Fruit fly (Drosophila melanogaster): ENCODE measurements around the gene Sgsh.

Sgsh gene

DNA sequence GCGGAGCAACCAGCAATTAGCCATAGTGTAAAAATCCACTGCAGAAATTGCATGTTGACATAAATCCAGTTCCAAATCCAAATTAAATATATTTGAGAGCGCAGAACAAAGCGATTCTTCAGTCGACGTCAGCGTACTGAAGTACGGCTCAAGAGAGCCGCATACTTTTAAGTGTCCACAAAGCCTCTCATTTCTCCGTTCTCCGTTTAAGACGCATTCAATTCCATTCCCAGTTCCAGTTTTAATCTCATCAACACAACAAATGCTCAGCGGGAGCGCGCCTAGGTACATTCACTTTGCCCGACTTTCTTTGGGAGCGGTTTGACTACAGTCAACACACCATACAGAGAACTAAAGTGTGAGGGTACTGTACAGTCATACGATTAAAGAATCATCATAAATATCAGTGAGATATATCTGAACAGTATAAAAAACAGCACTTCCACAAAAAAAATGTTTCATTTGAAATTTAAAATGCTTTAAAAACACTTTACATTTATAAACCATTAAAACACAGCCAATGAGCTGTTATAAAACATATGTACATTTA is at the start of gene Sgsh:
Gene Sgsh, minus strand, starts transcription at position 141 of the 550 bp plus-strand sequence.
- TF ChIP-seq pan (optimal IDR thresholded peaks at IDR 0.05), result no peak
- no peak for TF ChIP-seq CG8478 (optimal IDR thresholded peaks at IDR 0.05)
- no peak for TF ChIP-seq psq (optimal IDR thresholded peaks at IDR 0.05)
- no peak for TF ChIP-seq EcR (GFP tag; optimal IDR thresholded peaks at IDR 0.05)
- TF ChIP-seq Dll (optimal IDR thresholded peaks at IDR 0.05), result no peak
- no peak for TF ChIP-seq usp (GFP tag; optimal IDR thresholded peaks at IDR 0.05)

DNA sequence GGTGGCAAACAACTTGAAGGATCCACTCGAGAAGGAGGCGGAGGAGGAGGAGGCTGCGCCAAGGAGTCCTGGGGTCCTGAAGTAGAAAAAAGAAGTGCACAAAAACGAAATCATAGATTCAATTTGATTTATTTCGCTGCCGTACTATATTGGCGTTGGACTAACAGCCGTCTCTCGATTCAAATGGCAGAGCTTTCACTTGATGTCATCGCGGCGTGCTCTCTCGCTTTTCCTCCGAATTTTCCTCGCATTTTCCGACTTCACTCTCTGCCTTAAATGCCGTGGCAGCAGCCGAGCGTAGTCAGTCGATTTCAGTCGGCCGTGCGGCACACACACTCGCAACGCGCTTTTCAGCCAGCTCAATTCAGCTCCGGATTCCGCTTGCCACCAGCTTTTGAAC is 37.2 kb upstream of the Sgsh start, which contains the start of gene CG43732:
Gene CG43732, plus strand, starts transcription at position 301 of the 400 bp plus-strand sequence.
- TF ChIP-seq EcR (GFP tag; optimal IDR thresholded peaks at IDR 0.05) (no peak), usp (GFP tag; optimal IDR thresholded peaks at IDR 0.05) (no peak), Dll (optimal IDR thresholded peaks at IDR 0.05) (no peak), CG8478 (optimal IDR thresholded peaks at IDR 0.05) (no peak), psq (optimal IDR thresholded peaks at IDR 0.05) (no peak), pan (optimal IDR thresholded peaks at IDR 0.05) (no peak)

DNA sequence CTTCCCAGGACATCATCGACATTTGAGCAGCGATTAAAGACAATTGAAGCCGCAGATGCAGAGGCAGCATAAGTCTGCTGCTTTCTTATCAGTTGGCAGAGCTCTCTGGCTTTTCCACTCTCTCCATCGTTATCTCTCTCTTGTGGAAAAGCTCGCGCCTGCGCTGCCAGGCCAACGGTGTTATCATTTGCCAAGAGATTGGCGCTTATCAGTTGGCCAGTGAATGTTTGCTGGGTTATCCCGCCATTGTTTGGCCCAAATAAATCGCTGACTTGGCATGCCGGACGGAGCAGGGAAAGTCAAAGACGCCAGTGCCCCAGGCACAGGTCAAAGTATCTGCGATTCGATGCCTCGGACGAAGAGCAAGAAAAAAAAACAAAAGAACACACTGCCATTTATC is 36.4 kb upstream of the Sgsh start:
- TF ChIP-seq usp (GFP tag; optimal IDR thresholded peaks at IDR 0.05) (no peak), psq (optimal IDR thresholded peaks at IDR 0.05) (no peak), CG8478 (optimal IDR thresholded peaks at IDR 0.05) (no peak), Dll (optimal IDR thresholded peaks at IDR 0.05) (no peak), EcR (GFP tag; optimal IDR thresholded peaks at IDR 0.05) (no peak), pan (optimal IDR thresholded peaks at IDR 0.05) (no peak)

DNA sequence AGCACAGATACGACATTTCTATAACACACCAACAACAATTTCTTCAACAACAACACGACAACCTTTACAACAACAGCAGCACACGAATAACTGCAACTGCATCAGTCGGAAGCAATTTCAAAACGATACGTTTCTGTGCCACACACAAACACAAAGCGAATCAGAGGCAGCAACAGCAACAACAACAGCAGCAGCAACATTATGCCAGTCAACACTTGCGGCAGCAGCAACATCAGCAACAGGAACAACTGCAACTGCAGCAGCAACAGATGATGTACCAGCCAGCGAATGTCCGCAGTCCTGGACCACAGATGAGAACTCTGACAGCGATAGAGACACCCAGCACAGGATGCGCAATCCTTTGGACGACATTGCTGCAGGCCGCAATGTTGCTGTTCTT is 34.6 kb upstream of the Sgsh start:
- TF ChIP-seq psq (optimal IDR thresholded peaks at IDR 0.05), result no peak
- TF ChIP-seq EcR (GFP tag; optimal IDR thresholded peaks at IDR 0.05), result no peak
- TF ChIP-seq Dll (optimal IDR thresholded peaks at IDR 0.05), result no peak
- TF ChIP-seq CG8478 (optimal IDR thresholded peaks at IDR 0.05), result no peak
- TF ChIP-seq usp (GFP tag; optimal IDR thresholded peaks at IDR 0.05), result no peak

DNA sequence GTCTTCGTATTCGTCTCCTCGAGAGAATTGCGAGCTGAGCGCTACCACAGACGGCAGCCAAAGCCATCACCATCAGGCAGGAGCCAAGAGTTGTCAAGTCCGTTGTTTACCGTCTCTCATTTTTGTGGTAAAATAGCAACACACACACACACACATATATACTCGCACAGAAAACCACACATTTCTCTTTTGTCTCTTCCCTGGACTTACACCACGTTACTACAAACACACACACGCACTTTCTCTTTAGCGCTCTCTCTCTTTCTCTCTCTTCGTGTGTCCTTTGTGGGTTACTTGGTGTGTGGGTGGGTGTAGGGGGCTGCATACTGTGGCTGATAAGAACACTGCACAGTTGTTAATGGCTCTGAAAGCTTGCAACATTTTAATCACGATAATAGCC is 19.0 kb upstream of the Sgsh start:
- no peak for TF ChIP-seq usp (GFP tag; optimal IDR thresholded peaks at IDR 0.05)
- TF ChIP-seq pan (optimal IDR thresholded peaks at IDR 0.05), result no peak
- no peak for TF ChIP-seq psq (optimal IDR thresholded peaks at IDR 0.05)
- TF ChIP-seq CG8478 (optimal IDR thresholded peaks at IDR 0.05), result no peak
- TF ChIP-seq Dll (optimal IDR thresholded peaks at IDR 0.05), result no peak
- no peak for TF ChIP-seq EcR (GFP tag; optimal IDR thresholded peaks at IDR 0.05)

DNA sequence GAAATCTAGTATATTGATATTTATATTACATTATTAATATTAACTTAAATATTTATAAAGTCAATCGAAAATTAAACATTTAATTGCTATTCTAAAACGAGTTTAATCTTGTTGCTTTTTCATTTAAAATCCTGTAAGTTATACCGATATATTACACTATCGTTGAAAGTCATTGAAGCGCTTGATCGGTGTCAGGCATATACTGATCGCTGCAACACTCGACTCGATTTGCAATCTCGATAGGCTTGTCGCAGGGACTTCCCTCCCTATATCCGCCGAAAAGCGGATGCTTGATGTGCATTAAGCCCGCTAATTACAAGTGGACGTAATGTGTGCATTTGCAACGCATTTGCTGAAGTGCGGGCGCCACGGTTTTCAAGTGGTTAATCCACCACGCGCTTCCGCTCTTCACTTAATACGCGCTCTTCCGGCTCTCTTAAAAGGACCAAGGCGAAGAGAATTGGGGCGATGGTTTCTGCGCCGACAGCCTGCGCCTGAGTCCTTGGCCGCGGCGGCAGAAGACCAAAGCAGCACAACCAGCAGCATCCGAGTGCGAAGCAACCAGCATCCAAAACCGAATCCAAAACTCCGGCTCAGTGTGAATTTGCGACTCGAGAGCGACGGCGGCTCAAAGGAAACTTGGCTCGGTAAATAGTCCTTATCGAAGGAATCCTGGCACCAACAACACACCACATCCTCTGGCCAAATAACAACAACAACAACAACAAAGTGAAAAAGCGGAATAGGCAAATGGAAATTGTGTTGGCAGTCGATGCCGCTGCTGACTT is 16.4 kb upstream of the Sgsh start, which contains the start of gene CG42613:
Gene CG42613, plus strand, starts transcription at position 279 of the 788 bp plus-strand sequence.
- TF ChIP-seq Dll (optimal IDR thresholded peaks at IDR 0.05) (peak; percentile 6), psq (optimal IDR thresholded peaks at IDR 0.05) (no peak)

DNA sequence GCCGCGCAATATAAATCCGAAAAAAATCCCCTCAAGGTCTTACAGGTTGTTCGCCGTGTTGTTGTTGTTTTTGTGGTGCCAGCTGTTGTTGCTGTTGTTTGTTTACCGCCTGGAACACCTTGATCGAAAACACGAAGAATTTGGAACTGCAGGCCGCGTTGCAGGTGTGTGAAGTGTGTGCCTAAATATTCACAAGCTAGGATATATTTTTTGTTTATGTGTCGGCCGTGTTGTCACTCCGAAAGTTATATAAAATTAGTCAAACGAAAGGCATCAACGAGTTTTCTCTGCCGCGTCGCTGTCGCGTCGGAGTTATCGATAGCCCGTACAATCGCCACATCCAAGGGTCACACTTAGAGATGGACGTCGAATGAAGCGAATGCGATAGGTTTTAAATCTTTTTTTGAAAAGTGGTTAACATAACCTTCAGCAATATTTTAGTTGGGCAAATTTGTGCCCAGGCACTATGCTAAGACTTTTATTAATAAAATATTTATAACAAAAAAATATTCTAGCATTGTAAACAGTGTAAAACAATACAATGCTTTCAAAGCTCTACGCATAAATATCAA is 15.7 kb upstream of the Sgsh start, which contains the start of gene Mpc1:
Gene Mpc1, minus strand, starts transcription at position 314 of the 572 bp plus-strand sequence.
- TF ChIP-seq usp (GFP tag; optimal IDR thresholded peaks at IDR 0.05), result no peak
- no peak for TF ChIP-seq Dll (optimal IDR thresholded peaks at IDR 0.05)
- TF ChIP-seq EcR (GFP tag; optimal IDR thresholded peaks at IDR 0.05), result no peak
- TF ChIP-seq CG8478 (optimal IDR thresholded peaks at IDR 0.05), result no peak
- no peak for TF ChIP-seq pan (optimal IDR thresholded peaks at IDR 0.05)

DNA sequence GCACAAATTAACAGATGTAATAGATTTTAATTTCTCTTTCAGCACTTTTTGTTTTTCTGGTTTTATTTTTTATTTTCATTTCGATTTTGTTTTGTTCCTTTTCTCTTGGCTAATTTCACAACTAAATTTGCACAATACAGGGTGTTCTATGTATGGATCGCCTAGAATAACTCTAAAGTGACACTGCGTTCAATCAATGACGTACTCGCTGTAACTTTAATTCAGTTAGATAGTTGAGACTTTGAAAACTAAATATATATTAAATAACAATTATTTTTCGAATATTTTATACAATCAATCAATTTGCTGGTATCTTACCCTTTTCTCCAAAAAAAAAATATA is 11.9 kb upstream of the Sgsh start:
- TF ChIP-seq CG8478 (optimal IDR thresholded peaks at IDR 0.05) (no peak), psq (optimal IDR thresholded peaks at IDR 0.05) (no peak), usp (GFP tag; optimal IDR thresholded peaks at IDR 0.05) (no peak), pan (optimal IDR thresholded peaks at IDR 0.05) (no peak), Dll (optimal IDR thresholded peaks at IDR 0.05) (no peak), EcR (GFP tag; optimal IDR thresholded peaks at IDR 0.05) (no peak)

DNA sequence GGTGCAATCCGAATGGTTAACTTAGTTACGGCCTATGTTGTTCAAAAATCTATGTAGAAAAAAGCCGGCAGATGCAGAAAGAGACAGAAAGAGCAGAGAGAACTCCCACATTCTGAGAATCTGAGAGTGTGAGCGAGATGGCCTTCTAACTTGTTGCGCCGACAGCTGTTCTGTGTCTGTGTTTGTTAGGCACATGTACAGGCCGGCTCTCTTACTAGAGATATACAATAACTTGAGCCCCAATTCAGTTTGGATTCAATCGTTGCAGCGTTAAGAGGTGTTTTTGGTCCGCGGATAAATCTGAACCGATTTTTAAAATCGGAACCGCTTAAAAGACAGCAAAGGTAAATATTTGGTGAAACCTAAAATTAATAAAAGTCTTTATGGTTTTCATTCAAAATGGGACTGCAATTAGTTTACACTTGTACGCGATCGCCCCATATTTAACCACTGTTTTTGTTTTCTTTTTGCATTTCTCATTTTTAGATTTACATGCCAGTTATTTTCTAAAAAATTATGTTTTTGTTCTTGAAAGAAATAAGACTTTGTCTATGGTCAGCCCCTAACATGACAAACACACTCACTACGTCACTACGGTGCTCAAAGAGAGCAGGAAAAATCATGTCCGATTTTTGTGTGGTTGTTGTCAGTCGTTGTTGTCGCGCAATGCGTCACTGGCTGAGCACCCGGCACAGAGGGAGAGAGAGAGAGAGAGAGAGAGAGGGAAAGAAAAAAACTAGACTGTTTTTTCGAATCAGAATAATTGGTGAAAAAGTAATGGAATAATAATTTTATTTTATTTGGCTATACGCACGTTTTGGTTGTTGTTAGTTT is 11.3 kb upstream of the Sgsh start:
- peak; percentile 70 for TF ChIP-seq CG8478 (optimal IDR thresholded peaks at IDR 0.05)
- no peak for TF ChIP-seq Dll (optimal IDR thresholded peaks at IDR 0.05)

DNA sequence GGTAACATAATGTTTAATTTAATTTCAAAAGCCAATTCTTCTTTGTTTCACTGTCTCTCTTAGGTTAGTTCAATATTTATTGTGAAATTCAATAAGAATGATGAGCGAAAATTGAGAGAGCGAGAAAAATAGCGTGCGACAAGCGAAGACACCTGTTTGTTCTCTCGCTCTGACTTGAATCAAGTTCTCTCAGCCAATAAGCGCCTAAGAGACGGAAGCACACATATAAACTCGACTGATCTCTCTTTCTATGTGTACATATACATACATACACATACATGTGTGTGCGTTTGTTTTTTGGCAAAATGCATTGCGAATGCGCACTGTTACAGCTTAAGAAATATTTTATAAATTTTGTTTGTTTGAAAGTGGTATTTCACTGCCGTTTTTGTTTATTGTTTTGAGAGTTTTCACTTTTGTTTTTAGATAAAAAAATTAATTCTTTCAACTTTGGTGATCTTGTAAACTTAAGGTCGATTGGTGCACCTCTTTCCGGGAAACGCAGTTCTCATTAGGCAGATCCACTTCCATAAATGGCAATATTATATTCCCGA is 10.6 kb upstream of the Sgsh start:
- TF ChIP-seq usp (GFP tag; optimal IDR thresholded peaks at IDR 0.05) (no peak), CG8478 (optimal IDR thresholded peaks at IDR 0.05) (peak; percentile 62)

DNA sequence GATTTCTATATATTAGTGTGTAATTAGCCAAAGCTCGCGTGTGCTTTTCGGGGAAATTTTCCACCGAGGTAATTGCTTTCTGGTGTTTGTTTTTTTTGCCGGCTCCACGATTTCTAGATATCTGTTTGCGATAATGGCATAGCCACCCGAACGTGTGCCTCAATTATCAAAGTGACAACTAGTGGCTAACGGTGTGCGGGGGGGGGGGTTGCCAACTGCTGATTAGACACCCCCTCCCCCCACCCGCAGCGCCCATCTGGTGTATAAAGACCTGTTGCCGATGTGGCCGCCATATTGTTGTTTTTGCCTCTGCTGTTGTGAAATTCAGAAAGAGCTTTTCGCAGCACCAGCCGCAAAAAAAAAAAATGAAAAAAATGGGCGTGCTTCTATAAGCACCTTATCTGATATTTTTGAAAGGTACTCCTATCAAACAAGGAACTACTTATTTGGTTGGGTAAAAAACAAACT is 6.2 kb upstream of the Sgsh start:
- TF ChIP-seq Dll (optimal IDR thresholded peaks at IDR 0.05) (no peak), usp (GFP tag; optimal IDR thresholded peaks at IDR 0.05) (no peak)
